Worm (Caenorhabditis elegans): ENCODE results near the gene mboa-4.

Gene mboa-4

DNA sequence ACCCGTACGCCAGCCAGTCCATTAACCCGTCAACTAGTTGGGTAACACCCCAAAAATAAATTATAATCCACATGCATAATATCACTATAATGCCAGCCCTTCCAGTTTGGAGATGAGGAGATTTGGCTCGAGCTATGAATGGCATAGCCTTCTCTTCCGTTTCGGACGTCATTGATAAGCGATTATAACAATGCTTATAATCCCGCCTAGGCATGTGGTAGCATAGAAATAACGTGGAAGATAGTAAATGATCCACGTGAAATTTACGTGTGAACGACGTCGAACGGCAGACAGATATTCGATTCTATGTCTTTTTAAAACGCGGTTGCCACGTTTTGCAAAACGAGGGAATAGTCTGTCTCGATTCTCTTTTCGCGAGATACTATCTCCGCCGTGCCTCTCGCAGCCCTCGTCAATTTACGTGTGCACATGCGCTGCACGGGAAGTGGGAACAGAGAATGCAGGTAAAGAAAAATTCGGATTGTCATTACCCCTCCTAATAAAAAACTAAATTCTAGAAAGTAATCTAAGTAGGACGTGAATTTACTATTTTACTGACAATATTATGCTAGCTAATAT, 10.9 kb downstream of the mboa-4 start:
- no peak for TF ChIP-seq K09A11.1 (tag; optimal IDR thresholded peaks at IDR 0.05; ENCODE audit: insufficient read depth)
- TF ChIP-seq ama-1 (optimal IDR thresholded peaks at IDR 0.05) = no peak
- TF ChIP-seq pax-1 (tag; optimal IDR thresholded peaks at IDR 0.05) = no peak
- no peak for TF ChIP-seq ztf-16 (tag; optimal IDR thresholded peaks at IDR 0.05)
- no peak for TF ChIP-seq ceh-48 (tag; optimal IDR thresholded peaks at IDR 0.05)
- no peak for TF ChIP-seq sdc-2 (tag; optimal IDR thresholded peaks at IDR 0.05)
- no peak for TF ChIP-seq ceh-19 (GFP tag; optimal IDR thresholded peaks at IDR 0.05)
- TF ChIP-seq pat-9 (tag; optimal IDR thresholded peaks at IDR 0.05) = no peak

DNA sequence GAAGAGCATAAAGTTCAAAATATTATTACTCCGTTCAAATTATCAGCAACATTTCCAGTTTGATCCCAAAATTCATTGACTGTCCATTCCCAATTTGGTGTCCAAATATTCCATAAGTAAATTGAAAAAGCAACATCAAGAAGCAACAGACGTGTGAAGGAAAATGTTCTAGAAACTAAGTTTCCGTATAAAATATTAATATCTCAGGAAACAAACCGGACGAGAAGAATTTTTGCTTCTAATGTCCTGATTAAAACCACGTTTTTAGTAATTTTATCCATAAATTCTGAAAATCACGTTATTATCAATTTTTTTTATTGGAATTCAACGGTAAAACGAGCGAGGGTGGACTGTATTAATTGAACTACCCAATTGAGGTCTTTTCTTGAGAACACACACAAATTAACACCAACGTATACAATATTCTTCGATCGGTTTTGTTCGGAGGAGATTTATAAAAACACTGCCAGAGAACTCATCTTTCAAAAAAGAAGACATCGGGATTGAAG, 12.8 kb downstream of the mboa-4 start, which contains the start of gene pigq-1:
Gene pigq-1, minus strand, starts transcription at position 286 of the 509 bp plus-strand sequence.
- no peak for TF ChIP-seq hlh-6 (tag; optimal IDR thresholded peaks at IDR 0.05)
- no peak for TF ChIP-seq ceh-31 (tag; optimal IDR thresholded peaks at IDR 0.05)
- TF ChIP-seq T23F11.4 (GFP tag; optimal IDR thresholded peaks at IDR 0.05) = no peak
- no peak for TF ChIP-seq ceh-30 (tag; optimal IDR thresholded peaks at IDR 0.05)
- no peak for TF ChIP-seq tbx-7 (tag; optimal IDR thresholded peaks at IDR 0.05)
- TF ChIP-seq C08G9.2 (tag; optimal IDR thresholded peaks at IDR 0.05) = no peak
- TF ChIP-seq ceh-45 (GFP tag; IDR thresholded peaks at IDR 0.05) = no peak
- TF ChIP-seq unc-42 (tag; optimal IDR thresholded peaks at IDR 0.05) = no peak
- no peak for TF ChIP-seq hlh-15 (tag; optimal IDR thresholded peaks at IDR 0.05)
- TF ChIP-seq C38D4.7 (GFP tag; optimal IDR thresholded peaks at IDR 0.05) = no peak
- TF ChIP-seq che-1 (tag; optimal IDR thresholded peaks at IDR 0.05) = no peak
- TF ChIP-seq dve-1 (tag; optimal IDR thresholded peaks at IDR 0.05) = no peak
- TF ChIP-seq pqm-1 (tag; optimal IDR thresholded peaks at IDR 0.05) = no peak
- TF ChIP-seq ztf-16 (tag; optimal IDR thresholded peaks at IDR 0.05) = no peak
- no peak for TF ChIP-seq unc-3 (GFP tag; conservative IDR thresholded peaks at IDR 0.05)
- TF ChIP-seq unc-3 (tag; optimal IDR thresholded peaks at IDR 0.05) = no peak
- TF ChIP-seq fkh-10 (GFP tag; optimal IDR thresholded peaks at IDR 0.05) = no peak

DNA sequence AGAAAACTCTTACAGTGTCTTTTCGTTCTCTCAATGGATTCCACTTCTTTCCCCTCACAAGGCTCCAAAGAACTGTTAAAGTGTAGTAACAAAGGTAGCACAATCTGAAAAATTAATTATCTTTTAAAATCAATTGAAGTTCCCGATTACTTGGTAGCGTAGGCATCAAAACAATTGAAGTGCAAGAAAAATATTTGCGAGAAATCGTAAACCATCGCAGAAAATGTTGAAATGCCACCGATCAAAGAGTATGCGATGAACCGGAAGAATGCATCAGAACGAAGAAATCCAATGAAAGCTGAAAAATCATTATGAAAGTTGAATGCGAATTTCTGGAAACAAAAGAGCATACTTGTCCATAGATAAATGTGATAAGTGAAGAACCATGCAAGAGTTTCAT, 13.3 kb downstream of the mboa-4 start:
- no peak for TF ChIP-seq ztf-16 (tag; optimal IDR thresholded peaks at IDR 0.05)
- no peak for TF ChIP-seq ceh-19 (GFP tag; optimal IDR thresholded peaks at IDR 0.05)
- TF ChIP-seq hlh-6 (tag; optimal IDR thresholded peaks at IDR 0.05) = no peak
- no peak for TF ChIP-seq pros-1 (tag; optimal IDR thresholded peaks at IDR 0.05)
- TF ChIP-seq dve-1 (tag; optimal IDR thresholded peaks at IDR 0.05) = no peak
- no peak for TF ChIP-seq ama-1 (optimal IDR thresholded peaks at IDR 0.05)
- no peak for TF ChIP-seq unc-42 (tag; optimal IDR thresholded peaks at IDR 0.05)

DNA sequence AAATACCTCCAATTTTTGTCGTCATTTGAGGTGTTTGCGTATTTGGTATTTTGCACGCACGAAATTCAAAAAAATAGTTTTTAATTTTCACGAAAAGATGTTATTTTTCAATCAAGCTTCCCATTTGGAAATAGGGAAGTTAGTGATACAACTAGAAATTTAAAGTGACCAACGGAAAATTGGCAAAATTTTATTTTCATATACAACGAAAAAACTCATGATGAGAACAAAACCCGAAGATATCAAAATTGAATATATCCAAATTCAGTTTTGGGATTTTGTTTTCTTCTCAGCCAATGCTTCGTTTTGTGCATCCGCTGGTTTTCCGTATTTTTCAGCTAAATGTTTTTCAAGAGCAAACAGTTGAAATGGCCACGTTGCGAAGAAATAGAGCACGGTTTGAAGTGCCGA, 13.9 kb downstream of the mboa-4 start:
- TF ChIP-seq rnt-1 (tag; optimal IDR thresholded peaks at IDR 0.05) (no peak), pag-3 (tag; optimal IDR thresholded peaks at IDR 0.05; ENCODE audit: borderline replicate concordance) (no peak), lin-11 (tag; optimal IDR thresholded peaks at IDR 0.05) (no peak), pax-1 (tag; optimal IDR thresholded peaks at IDR 0.05) (no peak), ceh-45 (GFP tag; IDR thresholded peaks at IDR 0.05) (no peak), odd-2 (tag; optimal IDR thresholded peaks at IDR 0.05) (no peak), hlh-6 (tag; optimal IDR thresholded peaks at IDR 0.05) (no peak), elt-4 (tag; optimal IDR thresholded peaks at IDR 0.05) (no peak), ahr-1 (tag; optimal IDR thresholded peaks at IDR 0.05) (no peak), tbx-2 (tag; optimal IDR thresholded peaks at IDR 0.05) (no peak)

DNA sequence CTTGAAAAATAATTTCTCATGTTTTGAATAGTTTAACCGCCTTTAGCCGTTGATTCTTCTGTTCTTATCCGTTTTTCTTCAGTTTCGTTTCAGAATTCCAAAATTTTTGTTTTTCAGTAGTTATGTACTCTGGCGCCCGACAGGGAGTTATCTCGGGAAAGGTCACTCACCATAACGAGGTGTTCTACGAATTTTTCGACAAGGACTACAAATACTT, 16.6 kb downstream of the mboa-4 start, which contains the start of gene F01G4.4:
Gene F01G4.4, plus strand, starts transcription at position 118 of the 217 bp plus-strand sequence.
- TF ChIP-seq C08G9.2 (tag; optimal IDR thresholded peaks at IDR 0.05) (no peak), npax-4 (tag; optimal IDR thresholded peaks at IDR 0.05) (no peak), ceh-14 (tag; optimal IDR thresholded peaks at IDR 0.05) (no peak), eyg-1 (tag; optimal IDR thresholded peaks at IDR 0.05) (no peak), hlh-13 (GFP tag; optimal IDR thresholded peaks at IDR 0.05) (no peak), syd-9 (tag; optimal IDR thresholded peaks at IDR 0.05) (no peak), ahr-1 (tag; optimal IDR thresholded peaks at IDR 0.05) (no peak), F13H6.1 (tag; optimal IDR thresholded peaks at IDR 0.05) (no peak), hlh-15 (tag; optimal IDR thresholded peaks at IDR 0.05) (no peak), ama-1 (optimal IDR thresholded peaks at IDR 0.05) (no peak), ceh-22 (tag; optimal IDR thresholded peaks at IDR 0.05) (no peak), nfya-1 (tag; optimal IDR thresholded peaks at IDR 0.05) (no peak), K09A11.1 (tag; optimal IDR thresholded peaks at IDR 0.05; ENCODE audit: insufficient read depth) (no peak), ceh-30 (tag; optimal IDR thresholded peaks at IDR 0.05) (no peak), mec-3 (tag; optimal IDR thresholded peaks at IDR 0.05; ENCODE audit: borderline replicate concordance) (no peak), lim-6 (tag; optimal IDR thresholded peaks at IDR 0.05) (no peak), pat-9 (tag; optimal IDR thresholded peaks at IDR 0.05) (no peak), fkh-6 (tag; optimal IDR thresholded peaks at IDR 0.05) (no peak), elt-2 (tag; optimal IDR thresholded peaks at IDR 0.05) (no peak), T23F11.4 (GFP tag; optimal IDR thresholded peaks at IDR 0.05) (no peak)
